Worm (Caenorhabditis elegans) whole organism, mixed stage, embryonic: ENCODE measurements around the gene srw-60.

Experiments
- M03D4.4 ChIP-seq: sonication (generic microtip); optimal IDR thresholded peaks from 2 replicates; lab custom pipeline; 2017; ENCODE audit warnings: mild to moderate bottlenecking, missing genetic modification characterization, missing compliant biosample characterization
- bed-3 ChIP-seq: fragments of 200-800 bp; sonication (Bioruptor generic); optimal IDR thresholded peaks from 3 replicates; lab custom pipeline; 2018; ENCODE audit warnings: mild to moderate bottlenecking, missing genetic modification characterization, moderate library complexity, missing compliant biosample characterization
- blmp-1 ChIP-seq: fragments of 150-350 bp; optimal IDR thresholded peaks from 2 replicates; lab custom pipeline; 2014; ENCODE audit warnings: missing biosample characterization, missing genetic modification characterization
- ceh-39 ChIP-seq: fragments of 150-350 bp; optimal IDR thresholded peaks from 2 replicates; lab custom pipeline; 2014; ENCODE audit warnings: missing biosample characterization, missing genetic modification characterization
- ceh-43 ChIP-seq: fragments of 200-800 bp; sonication (Bioruptor generic); optimal IDR thresholded peaks from 2 replicates; lab custom pipeline; 2018; ENCODE audit warnings: mild to moderate bottlenecking, missing genetic modification characterization, moderate library complexity, missing compliant biosample characterization
- ceh-83 ChIP-seq: fragments of 200-800 bp; sonication (Bioruptor generic); optimal IDR thresholded peaks from 2 replicates; lab custom pipeline; 2018; ENCODE audit warnings: mild to moderate bottlenecking, missing genetic modification characterization, missing compliant biosample characterization
- ces-1 ChIP-seq: fragments of 150-350 bp; optimal IDR thresholded peaks from 2 replicates; lab custom pipeline; 2014; ENCODE audit warnings: missing biosample characterization, missing genetic modification reagents, missing genetic modification characterization
- cnd-1 ChIP-seq: fragments of 200-800 bp; sonication (Bioruptor generic); optimal IDR thresholded peaks from 2 replicates; lab custom pipeline; 2018; ENCODE audit warnings: mild to moderate bottlenecking, missing genetic modification characterization, missing compliant biosample characterization
- drap-1 ChIP-seq: fragments of 200-800 bp; sonication (Bioruptor generic); optimal IDR thresholded peaks from 3 replicates; lab custom pipeline; 2018; ENCODE audit warnings: mild to moderate bottlenecking, missing genetic modification characterization, missing compliant biosample characterization
- elt-3 ChIP-seq: fragments of 150-350 bp; optimal IDR thresholded peaks from 2 replicates; lab custom pipeline; 2014; ENCODE audit warnings: missing biosample characterization, missing genetic modification characterization
- flh-1 ChIP-seq: fragments of 200-800 bp; sonication (Bioruptor generic); optimal IDR thresholded peaks from 2 replicates; lab custom pipeline; 2018; ENCODE audit warnings: mild to moderate bottlenecking, missing genetic modification characterization, moderate library complexity, missing compliant biosample characterization
- ham-2 ChIP-seq: fragments of 200-800 bp; sonication (Bioruptor generic); optimal IDR thresholded peaks from 2 replicates; lab custom pipeline; 2018; ENCODE audit warnings: mild to moderate bottlenecking, missing genetic modification characterization, missing compliant biosample characterization
- hlh-1 ChIP-seq: fragments of 150-350 bp; optimal IDR thresholded peaks from 2 replicates; lab custom pipeline; 2014; ENCODE audit warnings: missing biosample characterization, missing genetic modification reagents, missing genetic modification characterization
- lin-13 ChIP-seq: fragments of 150-350 bp; optimal IDR thresholded peaks from 2 replicates; lab custom pipeline; 2014; ENCODE audit warnings: missing biosample characterization, missing genetic modification characterization
- lin-32 ChIP-seq: fragments of 200-800 bp; sonication (Bioruptor generic); optimal IDR thresholded peaks from 2 replicates; lab custom pipeline; 2018; ENCODE audit warnings: mild to moderate bottlenecking, missing genetic modification characterization, missing compliant biosample characterization
- lsy-2 ChIP-seq: fragments of 150-350 bp; optimal IDR thresholded peaks from 2 replicates; lab custom pipeline; 2014; ENCODE audit warnings: missing biosample characterization, missing genetic modification characterization
- mab-5 ChIP-seq: fragments of 150-350 bp; optimal IDR thresholded peaks from 2 replicates; lab custom pipeline; 2014; ENCODE audit warnings: missing biosample characterization, missing genetic modification characterization
- mep-1 ChIP-seq: fragments of 150-350 bp; optimal IDR thresholded peaks from 2 replicates; lab custom pipeline; 2017; ENCODE audit warnings: missing biosample characterization, missing genetic modification reagents, missing genetic modification characterization, inconsistent platforms
- mls-2 ChIP-seq: sonication (generic microtip); optimal IDR thresholded peaks from 2 replicates; lab custom pipeline; 2016; ENCODE audit warnings: mild to moderate bottlenecking, missing genetic modification characterization, moderate library complexity, missing compliant biosample characterization
- nhr-12 ChIP-seq: fragments of 150-350 bp; optimal IDR thresholded peaks from 2 replicates; lab custom pipeline; 2014; ENCODE audit warnings: missing biosample characterization, missing genetic modification characterization
- nhr-2 ChIP-seq: fragments of 150-350 bp; optimal IDR thresholded peaks from 2 replicates; lab custom pipeline; 2014; ENCODE audit warnings: missing biosample characterization, missing genetic modification characterization
- nhr-237 ChIP-seq: fragments of 150-350 bp; optimal IDR thresholded peaks from 2 replicates; lab custom pipeline; 2014; ENCODE audit warnings: missing biosample characterization, missing genetic modification characterization
- nhr-28 ChIP-seq: fragments of 150-350 bp; optimal IDR thresholded peaks from 2 replicates; lab custom pipeline; 2014; ENCODE audit warnings: missing biosample characterization, missing genetic modification characterization
- nhr-76 ChIP-seq: sonication (generic microtip); optimal IDR thresholded peaks from 2 replicates; lab custom pipeline; 2017; ENCODE audit warnings: missing biosample characterization, missing genetic modification characterization
- pha-4 ChIP-seq: fragments of 150-350 bp; optimal IDR thresholded peaks from 2 replicates; lab custom pipeline; 2018; ENCODE audit warnings: missing biosample characterization, missing genetic modification reagents, missing genetic modification characterization
- sem-2 ChIP-seq: fragments of 200-800 bp; sonication (Bioruptor generic); optimal IDR thresholded peaks from 2 replicates; lab custom pipeline; 2018; ENCODE audit warnings: mild to moderate bottlenecking, missing genetic modification characterization, missing compliant biosample characterization
- snpc-4 ChIP-seq: fragments of 150-350 bp; optimal IDR thresholded peaks from 2 replicates; lab custom pipeline; 2014; ENCODE audit warnings: missing biosample characterization, missing genetic modification characterization
- sptf-1 ChIP-seq: sonication (generic microtip); optimal IDR thresholded peaks from 2 replicates; lab custom pipeline; 2017; ENCODE audit warnings: mild to moderate bottlenecking, missing genetic modification characterization, moderate library complexity, missing compliant biosample characterization
- tbx-8 ChIP-seq: fragments of 200-800 bp; sonication (Bioruptor generic); optimal IDR thresholded peaks from 2 replicates; lab custom pipeline; 2018; ENCODE audit warnings: mild to moderate bottlenecking, missing genetic modification characterization, moderate library complexity, missing compliant biosample characterization
- unc-120 ChIP-seq: sonication (generic microtip); optimal IDR thresholded peaks from 2 replicates; lab custom pipeline; 2017; ENCODE audit warnings: missing genetic modification characterization, missing compliant biosample characterization; ENCODE audit not compliant: poor library complexity, severe bottlenecking
- unc-39 ChIP-seq: fragments of 150-350 bp; optimal IDR thresholded peaks from 2 replicates; lab custom pipeline; 2014; ENCODE audit warnings: missing biosample characterization, missing genetic modification characterization
- unc-62 ChIP-seq: fragments of 150-350 bp; optimal IDR thresholded peaks from 2 replicates; lab custom pipeline; 2014; ENCODE audit warnings: missing biosample characterization, missing genetic modification reagents, missing genetic modification characterization
- zip-8 ChIP-seq: fragments of 150-350 bp; optimal IDR thresholded peaks from 2 replicates; lab custom pipeline; 2014; ENCODE audit warnings: missing biosample characterization, missing genetic modification characterization
- ztf-11 ChIP-seq: fragments of 150-350 bp; optimal IDR thresholded peaks from 2 replicates; lab custom pipeline; 2014; ENCODE audit warnings: missing biosample characterization, missing genetic modification characterization

The srw-60 gene

DNA sequence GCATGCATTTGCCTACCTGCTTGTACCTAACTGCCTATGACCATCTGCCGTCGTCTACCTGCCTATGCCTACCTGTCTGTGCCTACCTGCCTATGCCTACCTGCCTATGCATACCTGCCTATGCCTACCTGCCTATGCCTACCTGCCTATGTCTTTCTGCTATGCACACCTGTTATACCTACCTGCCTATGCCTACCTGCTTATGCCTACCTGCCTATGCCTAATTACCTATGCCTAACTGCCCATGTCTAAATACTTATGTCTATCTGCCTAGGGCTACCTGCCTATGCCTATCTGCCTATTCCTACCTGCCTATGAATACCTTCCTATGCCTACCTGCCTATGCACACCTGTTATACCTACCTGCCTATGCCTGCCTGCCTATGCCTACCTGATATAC lies 7.9 kb downstream of the srw-60 start:
- no peak for TF ChIP-seq hlh-1 (tag; lab: Kevin White, UChicago)
- TF ChIP-seq ceh-83 = no peak
- TF ChIP-seq nhr-76 (tag; lab: Kevin White, UChicago) = no peak
- TF ChIP-seq drap-1 = no peak
- TF ChIP-seq unc-120 = no peak
- no peak for TF ChIP-seq zip-8 (tag; lab: Kevin White, UChicago)
- TF ChIP-seq snpc-4 = no peak

DNA sequence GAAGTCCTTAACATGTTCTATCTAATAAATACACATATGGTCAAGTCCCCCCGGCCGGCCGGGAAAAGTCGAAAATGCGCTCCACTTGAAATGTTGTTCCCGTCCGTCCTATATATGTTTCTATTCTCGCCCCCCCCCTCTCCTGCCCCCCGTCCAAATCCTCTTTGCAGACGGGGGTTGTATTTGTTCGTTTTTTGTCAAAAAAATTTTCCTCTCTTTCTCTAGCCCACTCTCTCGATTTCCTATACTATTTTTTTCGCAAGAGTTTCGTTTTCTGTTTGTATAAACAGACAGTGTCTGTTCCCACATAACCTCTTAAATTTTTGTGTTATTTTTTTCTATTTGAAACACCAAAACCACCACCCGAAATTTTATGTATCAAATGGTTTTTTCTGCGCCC lies 8.7 kb downstream of the srw-60 start:
- TF ChIP-seq ham-2 (GFP tag; lab: Kevin White, UChicago) (no peak), ces-1 (no peak), tbx-8 (GFP tag; lab: Kevin White, UChicago) (no peak), M03D4.4 (tag; lab: Kevin White, UChicago) (no peak), nhr-2 (tag; lab: Kevin White, UChicago) (no peak), unc-62 (GFP tag; lab: Kevin White, UChicago) (no peak), mls-2 (tag; lab: Kevin White, UChicago) (no peak), lin-32 (GFP tag; lab: Kevin White, UChicago) (no peak), sptf-1 (no peak), mab-5 (tag; lab: Kevin White, UChicago) (no peak), hlh-1 (tag; lab: Kevin White, UChicago) (no peak), nhr-12 (tag; lab: Kevin White, UChicago) (no peak), unc-120 (no peak), flh-1 (no peak), ceh-43 (GFP tag; lab: Kevin White, UChicago) (no peak), nhr-76 (tag; lab: Kevin White, UChicago) (no peak), zip-8 (tag; lab: Kevin White, UChicago) (no peak), unc-39 (tag; lab: Kevin White, UChicago) (no peak)

DNA sequence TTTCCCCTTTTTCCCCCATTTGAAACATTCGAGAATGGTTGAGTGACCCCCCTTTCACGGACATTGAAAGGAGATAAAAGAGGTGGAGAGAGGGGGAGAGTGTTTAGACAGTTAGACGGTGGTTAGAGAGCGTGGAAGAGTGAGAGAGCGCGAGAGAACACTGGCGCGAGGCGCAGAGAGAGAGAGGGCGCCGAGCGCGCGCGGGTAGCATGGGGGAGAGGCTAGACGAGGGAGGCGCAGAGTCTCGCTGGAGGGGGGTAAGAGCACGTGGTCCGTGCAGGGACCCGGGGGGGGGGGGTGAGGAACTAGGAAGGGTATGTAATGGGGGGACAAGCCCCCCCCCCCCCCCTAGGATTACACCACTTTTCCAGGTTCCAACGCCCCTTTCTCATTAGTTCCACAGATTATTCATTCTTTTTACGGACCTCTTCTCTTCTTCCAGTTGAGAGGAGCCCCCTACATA lies 15.6 kb downstream of the srw-60 start:
- TF ChIP-seq ces-1 = peak; percentile 83
- peak; percentile 82 for TF ChIP-seq pha-4
- TF ChIP-seq unc-120 = peak; percentile 50
- peak; percentile 26 for TF ChIP-seq hlh-1 (tag; lab: Kevin White, UChicago)
- TF ChIP-seq ztf-11 (tag; lab: Kevin White, UChicago) = peak; percentile 54
- TF ChIP-seq M03D4.4 (tag; lab: Kevin White, UChicago) = peak; percentile 56
- no peak for TF ChIP-seq nhr-28 (tag; lab: Kevin White, UChicago)
- peak; percentile 49 for TF ChIP-seq bed-3 (GFP tag; lab: Kevin White, UChicago)
- TF ChIP-seq nhr-237 (tag; lab: Kevin White, UChicago) = peak; percentile 82
- TF ChIP-seq cnd-1 = no peak
- no peak for TF ChIP-seq mab-5 (tag; lab: Kevin White, UChicago)
- peak; percentile 74 for TF ChIP-seq elt-3 (tag; lab: Kevin White, UChicago)
- peak; percentile 62 for TF ChIP-seq mls-2 (tag; lab: Kevin White, UChicago)
- TF ChIP-seq mep-1 = peak; percentile 60
- peak; percentile 43 for TF ChIP-seq lsy-2 (tag; lab: Kevin White, UChicago)
- peak; percentile 69 for TF ChIP-seq sptf-1
- TF ChIP-seq sem-2 (GFP tag; lab: Kevin White, UChicago) = no peak
- TF ChIP-seq blmp-1 (tag; lab: Kevin White, UChicago) = peak; percentile 48
- TF ChIP-seq unc-62 (GFP tag; lab: Kevin White, UChicago) = peak; percentile 51
- peak; percentile 68 for TF ChIP-seq ham-2 (GFP tag; lab: Kevin White, UChicago)
- no peak for TF ChIP-seq ceh-83
- no peak for TF ChIP-seq nhr-12 (tag; lab: Kevin White, UChicago)
- TF ChIP-seq ceh-39 (tag; lab: Kevin White, UChicago) = no peak
- TF ChIP-seq flh-1 = peak; percentile 15

ce11 chrII:2975561-2976230 lies 17.3 kb downstream of the srw-60 start:
- TF ChIP-seq zip-8 (tag; lab: Kevin White, UChicago) = peak; percentile 87
- TF ChIP-seq lin-13 = no peak
